Worm (Caenorhabditis elegans): ENCODE data around the gene unc-27.

Gene unc-27

DNA sequence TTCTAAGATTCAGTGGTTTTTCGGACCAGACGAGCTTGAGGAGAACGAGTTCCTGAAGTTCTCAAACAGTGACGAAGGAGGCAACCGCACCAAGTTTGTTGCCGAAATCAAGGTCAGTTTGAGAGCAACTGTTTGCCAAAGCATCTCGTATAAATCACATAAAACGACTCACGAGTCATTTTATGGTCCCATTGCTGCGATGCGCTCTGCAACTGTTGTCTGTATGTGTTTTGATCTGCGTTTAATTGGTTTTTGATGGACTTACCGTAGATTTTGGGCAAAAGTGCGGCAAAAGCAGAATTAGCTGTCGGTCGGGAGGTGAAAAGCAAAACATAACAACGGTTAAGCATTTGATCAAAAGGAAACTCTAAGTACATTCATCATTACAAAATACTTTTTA lies 25.2 kb upstream of the unc-27 start:
- no peak for TF ChIP-seq elt-2 (tag; optimal IDR thresholded peaks at IDR 0.05)
- no peak for TF ChIP-seq nhr-12 (tag; optimal IDR thresholded peaks at IDR 0.05)
- peak; percentile 98 for TF ChIP-seq egl-5 (tag; optimal IDR thresholded peaks at IDR 0.05)

DNA sequence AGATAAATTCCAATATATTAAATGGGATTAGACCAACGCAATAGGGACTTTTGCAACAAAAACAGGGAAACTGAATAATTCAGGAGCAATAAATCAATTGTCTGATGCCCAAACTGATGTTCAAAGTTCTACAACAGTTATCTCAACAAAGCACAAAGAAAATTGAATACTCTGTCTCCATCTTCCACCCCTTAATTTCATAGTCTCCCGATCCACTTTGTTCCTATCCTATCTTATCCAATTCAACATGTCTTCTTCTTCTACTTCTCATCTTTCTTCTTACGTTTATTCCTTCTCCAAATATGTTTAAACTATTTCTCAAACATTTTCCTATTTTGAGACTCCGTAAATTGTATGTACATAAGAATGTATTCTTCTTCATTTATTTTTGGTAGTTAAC lies 18.9 kb upstream of the unc-27 start:
- TF ChIP-seq tbx-2 (tag; optimal IDR thresholded peaks at IDR 0.05): no peak
- no peak for TF ChIP-seq fos-1 (tag; optimal IDR thresholded peaks at IDR 0.05)
- TF ChIP-seq nhr-28 (tag; optimal IDR thresholded peaks at IDR 0.05): no peak
- no peak for TF ChIP-seq ceh-16 (tag; optimal IDR thresholded peaks at IDR 0.05)
- no peak for TF ChIP-seq ceh-9 (tag; optimal IDR thresholded peaks at IDR 0.05)
- TF ChIP-seq mdl-1 (tag; optimal IDR thresholded peaks at IDR 0.05): no peak
- TF ChIP-seq nhr-237 (tag; optimal IDR thresholded peaks at IDR 0.05): no peak
- TF ChIP-seq nhr-77 (tag; optimal IDR thresholded peaks at IDR 0.05): no peak
- TF ChIP-seq ama-1 (optimal IDR thresholded peaks at IDR 0.05): no peak
- TF ChIP-seq sea-2 (GFP tag; optimal IDR thresholded peaks at IDR 0.05): no peak
- TF ChIP-seq elt-3 (tag; optimal IDR thresholded peaks at IDR 0.05): no peak
- no peak for TF ChIP-seq nhr-23 (tag; optimal IDR thresholded peaks at IDR 0.05)
- TF ChIP-seq ceh-28 (tag; optimal IDR thresholded peaks at IDR 0.05): no peak

DNA sequence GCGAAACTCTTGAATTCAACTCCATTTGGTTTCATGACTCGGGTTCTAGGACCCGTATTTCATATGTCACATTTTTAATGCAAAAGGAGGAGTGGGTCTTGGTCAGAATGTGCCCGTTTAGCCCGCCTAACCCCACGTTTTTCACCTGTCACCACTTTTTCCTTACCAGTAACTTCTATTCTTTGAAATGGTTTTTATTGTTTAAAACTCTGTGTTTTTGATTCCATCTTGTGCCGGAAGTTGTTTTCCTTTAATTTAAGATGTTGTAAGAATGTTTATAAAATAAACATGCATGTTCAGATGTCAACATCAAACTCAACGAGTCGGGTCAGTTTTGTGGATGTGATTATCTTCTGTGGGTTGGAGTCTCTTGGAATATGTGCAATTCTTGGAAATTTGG lies 10.7 kb upstream of the unc-27 start, which contains the start of gene ZK721.4:
ZK721.4 (plus strand) TSS at position 301 of the 400 bp plus-strand sequence.
- TF ChIP-seq pqm-1 (tag; optimal IDR thresholded peaks at IDR 0.05): no peak
- no peak for TF ChIP-seq fos-1 (tag; optimal IDR thresholded peaks at IDR 0.05)

DNA sequence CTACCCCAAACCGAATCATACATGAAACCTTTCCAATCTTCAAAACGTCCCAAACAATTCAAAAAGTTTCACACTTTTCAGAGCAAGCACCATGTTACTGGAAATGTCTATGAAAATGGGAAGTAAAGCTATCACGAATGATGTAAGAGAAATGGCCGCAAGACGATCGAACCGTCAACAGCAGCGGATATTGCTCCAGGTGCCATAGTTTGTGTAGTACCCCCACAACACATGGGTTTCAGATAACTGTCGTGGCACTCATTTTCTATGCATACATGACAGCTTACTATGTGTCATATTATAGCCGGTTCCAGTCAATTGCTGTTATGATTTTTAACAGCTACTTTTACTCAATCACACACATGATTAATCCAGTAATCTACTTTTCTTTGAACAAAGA lies 5.0 kb upstream of the unc-27 start, which contains the start of gene ZK721.3:
ZK721.3 (plus strand) TSS at position 301 of the 400 bp plus-strand sequence.
- no peak for TF ChIP-seq nhr-23 (tag; optimal IDR thresholded peaks at IDR 0.05)
- no peak for TF ChIP-seq lin-39 (tag; optimal IDR thresholded peaks at IDR 0.05)
- TF ChIP-seq snpc-4 (tag; optimal IDR thresholded peaks at IDR 0.05): no peak
- TF ChIP-seq aly-2 (tag; optimal IDR thresholded peaks at IDR 0.05): no peak
- no peak for TF ChIP-seq nhr-237 (tag; optimal IDR thresholded peaks at IDR 0.05)
- no peak for TF ChIP-seq ceh-82 (tag; optimal IDR thresholded peaks at IDR 0.05)
- no peak for TF ChIP-seq nhr-25 (tag; optimal IDR thresholded peaks at IDR 0.05)
- no peak for TF ChIP-seq ceh-16 (tag; optimal IDR thresholded peaks at IDR 0.05)
- TF ChIP-seq nhr-12 (tag; optimal IDR thresholded peaks at IDR 0.05): no peak
- no peak for TF ChIP-seq nhr-77 (tag; optimal IDR thresholded peaks at IDR 0.05)

DNA sequence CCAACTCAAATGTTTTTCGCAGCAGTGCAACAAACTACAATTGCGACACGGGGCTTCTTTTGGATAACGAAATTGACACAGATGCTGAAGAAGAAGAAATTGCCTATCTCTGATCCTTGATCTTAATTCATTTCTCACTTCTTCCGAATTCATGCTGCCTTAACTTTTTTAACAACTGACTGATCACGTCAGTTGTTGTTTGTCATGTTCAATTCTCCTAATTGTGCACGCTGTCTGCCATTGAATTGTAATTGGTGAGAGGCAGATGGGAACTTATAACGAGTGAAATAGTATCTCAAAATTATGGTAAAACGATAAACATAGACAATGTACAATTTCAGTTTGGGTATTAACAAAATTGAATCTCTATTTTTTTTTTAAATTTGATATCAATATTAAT lies 2.6 kb upstream of the unc-27 start:
- TF ChIP-seq nfya-1 (tag; optimal IDR thresholded peaks at IDR 0.05; ENCODE audit: insufficient read depth) (peak; percentile 3), egl-5 (tag; optimal IDR thresholded peaks at IDR 0.05) (peak; percentile 13), elt-1 (tag; optimal IDR thresholded peaks at IDR 0.05) (no peak)

DNA sequence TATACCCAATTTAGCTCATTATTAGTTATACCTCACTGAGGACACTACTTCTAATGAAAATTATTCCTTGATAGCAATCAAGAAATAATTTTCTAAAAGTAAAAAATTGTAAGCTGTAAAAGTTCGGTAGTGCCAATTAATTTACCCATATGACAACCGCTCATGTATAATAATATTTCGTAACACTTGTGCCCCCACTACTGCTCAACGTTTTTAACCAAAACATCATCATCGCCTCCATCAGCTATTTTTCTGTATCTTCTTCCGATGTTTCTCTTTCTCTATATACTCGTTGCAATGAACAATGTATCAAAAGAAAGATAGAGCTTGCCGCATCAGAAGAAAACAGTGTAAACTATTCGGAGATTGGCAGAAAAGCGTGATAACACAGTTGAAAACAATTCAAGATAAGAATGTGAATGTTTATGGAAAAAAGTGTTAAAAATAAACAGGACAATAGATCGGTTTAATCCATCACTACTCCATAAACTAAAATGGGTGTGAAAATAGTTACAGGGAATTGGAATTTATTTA lies 1.5 kb upstream of the unc-27 start:
- TF ChIP-seq nfya-1 (tag; optimal IDR thresholded peaks at IDR 0.05; ENCODE audit: insufficient read depth): peak; percentile 22
- no peak for TF ChIP-seq ceh-28 (tag; optimal IDR thresholded peaks at IDR 0.05)
- TF ChIP-seq elt-2 (tag; optimal IDR thresholded peaks at IDR 0.05): peak; percentile 14
- TF ChIP-seq hmg-11 (tag; optimal IDR thresholded peaks at IDR 0.05): no peak

DNA sequence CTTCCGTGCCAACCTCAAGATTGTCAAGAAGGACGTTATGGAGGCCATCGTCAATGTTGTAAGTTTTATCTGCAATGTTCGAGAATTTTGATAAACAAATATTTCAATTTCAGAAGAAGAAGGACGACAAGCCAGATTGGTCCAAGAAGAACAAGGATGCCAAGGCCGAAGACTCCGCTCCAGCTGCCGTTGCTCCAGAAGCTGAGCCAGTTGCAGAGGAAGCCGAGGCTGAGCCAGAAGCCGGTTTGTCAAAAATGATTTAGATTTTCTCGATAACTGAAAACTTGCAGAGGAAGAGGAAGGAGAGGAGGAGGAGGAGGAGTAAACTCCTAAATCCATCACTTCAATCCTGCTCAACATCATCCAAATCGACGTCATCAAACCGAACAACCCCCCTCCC lies 837 bp downstream of the unc-27 start:
- TF ChIP-seq pha-4 (tag; optimal IDR thresholded peaks at IDR 0.05): no peak
- no peak for TF ChIP-seq ceh-16 (tag; optimal IDR thresholded peaks at IDR 0.05)
- TF ChIP-seq lsy-12 (tag; optimal IDR thresholded peaks at IDR 0.05): no peak

DNA sequence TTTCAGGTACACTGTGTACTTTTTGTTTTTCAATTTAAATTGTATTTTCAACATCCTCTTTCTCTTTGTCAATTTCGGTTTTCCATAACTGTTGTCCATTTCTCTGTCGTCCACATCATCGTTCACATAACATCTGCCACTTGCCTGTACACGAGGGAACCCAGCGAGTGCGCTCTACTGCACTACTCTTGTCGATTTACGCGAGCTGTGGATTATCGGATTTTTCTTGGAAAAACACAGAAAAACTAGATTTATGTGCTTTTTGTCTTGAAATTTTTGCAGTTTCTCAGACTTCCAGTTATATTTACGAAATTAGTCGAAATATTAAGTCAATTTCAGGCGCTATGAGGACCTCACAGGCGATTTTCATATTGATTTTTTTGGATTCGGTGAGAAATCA lies 2.6 kb downstream of the unc-27 start, which contains the start of gene chup-1:
chup-1 (plus strand) TSS at position 340 of the 400 bp plus-strand sequence.
- TF ChIP-seq pha-4 (tag; optimal IDR thresholded peaks at IDR 0.05) (peak; percentile 60), tbx-2 (tag; optimal IDR thresholded peaks at IDR 0.05) (no peak), nhr-237 (tag; optimal IDR thresholded peaks at IDR 0.05) (no peak), elt-3 (tag; optimal IDR thresholded peaks at IDR 0.05) (no peak), egl-5 (tag; optimal IDR thresholded peaks at IDR 0.05) (peak; percentile 33), aly-2 (tag; optimal IDR thresholded peaks at IDR 0.05) (no peak), nhr-77 (tag; optimal IDR thresholded peaks at IDR 0.05) (no peak), snpc-4 (tag; optimal IDR thresholded peaks at IDR 0.05) (peak; percentile 18), lin-39 (tag; optimal IDR thresholded peaks at IDR 0.05) (peak; percentile 46), nfya-1 (tag; optimal IDR thresholded peaks at IDR 0.05; ENCODE audit: insufficient read depth) (peak; percentile 41), ceh-16 (tag; optimal IDR thresholded peaks at IDR 0.05) (no peak), nhr-25 (tag; optimal IDR thresholded peaks at IDR 0.05) (no peak), daf-12 (tag; optimal IDR thresholded peaks at IDR 0.05) (no peak), nhr-11 (tag; optimal IDR thresholded peaks at IDR 0.05) (no peak), lin-15B (tag; optimal IDR thresholded peaks at IDR 0.05) (peak; percentile 55), R02D3.7 (tag; optimal IDR thresholded peaks at IDR 0.05) (peak; percentile 89), fos-1 (tag; optimal IDR thresholded peaks at IDR 0.05) (no peak), ztf-4 (tag; optimal IDR thresholded peaks at IDR 0.05) (no peak), fkh-2 (tag; optimal IDR thresholded peaks at IDR 0.05) (no peak), elt-1 (tag; optimal IDR thresholded peaks at IDR 0.05) (no peak), elt-2 (tag; optimal IDR thresholded peaks at IDR 0.05) (peak; percentile 22), fkh-10 (GFP tag; optimal IDR thresholded peaks at IDR 0.05) (no peak), nhr-12 (tag; optimal IDR thresholded peaks at IDR 0.05) (no peak)

All from whole organism, L3 larva.